Fruit fly (Drosophila melanogaster) whole organism: ENCODE results near the gene CG9592.

ENCODE experiments used
- Dll ChIP-seq: fragments of >200 bp; optimal IDR thresholded peaks from 2 replicates; lab custom pipeline; 2017
- pan ChIP-seq: fragments of >200 bp; optimal IDR thresholded peaks from 2 replicates; lab custom pipeline; 2017

DNA sequence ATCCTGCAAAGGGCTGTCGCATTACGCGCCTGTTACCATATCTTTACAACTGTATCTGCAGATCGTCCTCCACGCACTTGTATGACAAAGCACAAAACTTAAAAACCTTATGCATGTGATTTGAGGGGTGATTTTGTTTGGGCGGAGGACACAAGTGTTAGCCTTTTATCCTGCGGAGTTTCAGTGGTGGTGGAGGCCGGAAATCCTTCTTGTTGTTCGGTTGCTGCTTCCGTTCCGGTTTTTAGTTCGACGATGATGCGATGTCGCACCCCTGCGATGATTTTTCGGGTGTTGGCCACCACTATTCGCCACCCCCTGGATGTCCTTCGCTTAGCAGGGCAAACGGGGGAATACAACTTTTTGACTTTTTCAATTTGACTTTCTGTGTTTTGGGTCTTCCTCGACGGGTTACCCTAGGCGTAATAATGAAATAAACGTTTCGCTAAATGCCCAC is 47.5 kb downstream of the CG9592 start:
- TF ChIP-seq pan (lab: Kevin White, UChicago) (no peak), Dll (lab: Kevin White, UChicago) (no peak)
